Worm (Caenorhabditis elegans): ENCODE results near the gene F18E9.1.

Gene F18E9.1

ce11 chrX:8563663-8564450 lies 37.5 kb upstream of the F18E9.1 start:
- TF ChIP-seq nhr-43 (tag; optimal IDR thresholded peaks at IDR 0.05; ENCODE audit: poor library complexity, severe bottlenecking) (peak; percentile 4), elt-1 (tag; optimal IDR thresholded peaks at IDR 0.05) (peak; percentile 62), ceh-82 (tag; optimal IDR thresholded peaks at IDR 0.05) (no peak), ama-1 (optimal IDR thresholded peaks at IDR 0.05) (no peak), eor-1 (tag; optimal IDR thresholded peaks at IDR 0.05) (no peak), elt-3 (tag; optimal IDR thresholded peaks at IDR 0.05) (peak in 1 of 3 experiments; percentile 66), jun-1 (tag; optimal IDR thresholded peaks at IDR 0.05) (peak; percentile 49), elt-2 (tag; optimal IDR thresholded peaks at IDR 0.05) (peak; percentile 49), unc-62 (GFP tag; optimal IDR thresholded peaks at IDR 0.05) (no peak), pqm-1 (tag; optimal IDR thresholded peaks at IDR 0.05) (peak; percentile 60)

ce11 chrX:8564451-8564795 lies 36.9 kb upstream of the F18E9.1 start:
- TF ChIP-seq nhr-28 (tag; optimal IDR thresholded peaks at IDR 0.05) = no peak
- peak; percentile 89 for TF ChIP-seq pha-4 (tag; optimal IDR thresholded peaks at IDR 0.05)
- TF ChIP-seq elt-2 (tag; optimal IDR thresholded peaks at IDR 0.05) = peak; percentile 23

- TF ChIP-seq nhr-28 (tag; optimal IDR thresholded peaks at IDR 0.05) (no peak), eor-1 (tag; optimal IDR thresholded peaks at IDR 0.05) (no peak), unc-39 (tag; optimal IDR thresholded peaks at IDR 0.05) (no peak), unc-62 (GFP tag; optimal IDR thresholded peaks at IDR 0.05) (no peak), hmg-11 (tag; optimal IDR thresholded peaks at IDR 0.05) (peak; percentile 44), lin-15B (tag; optimal IDR thresholded peaks at IDR 0.05) (no peak), nhr-23 (tag; optimal IDR thresholded peaks at IDR 0.05) (peak; percentile 2), egl-5 (tag; optimal IDR thresholded peaks at IDR 0.05) (no peak), lin-39 (tag; optimal IDR thresholded peaks at IDR 0.05) (peak; percentile 67), nfya-1 (tag; optimal IDR thresholded peaks at IDR 0.05; ENCODE audit: insufficient read depth) (peak; percentile 84), nhr-76 (tag; optimal IDR thresholded peaks at IDR 0.05) (no peak), sea-2 (GFP tag; optimal IDR thresholded peaks at IDR 0.05) (peak; percentile 4), nhr-77 (tag; optimal IDR thresholded peaks at IDR 0.05) (no peak), nhr-43 (tag; optimal IDR thresholded peaks at IDR 0.05; ENCODE audit: poor library complexity, severe bottlenecking) (no peak)
These were observed 35.4 kb upstream of the F18E9.1 start for ce11 chrX:8565810-8566416.

- no peak for TF ChIP-seq mml-1 (tag; optimal IDR thresholded peaks at IDR 0.05)
- TF ChIP-seq snpc-4 (tag; optimal IDR thresholded peaks at IDR 0.05) = no peak
- TF ChIP-seq nhr-25 (tag; optimal IDR thresholded peaks at IDR 0.05) = no peak
- no peak for TF ChIP-seq tbx-2 (tag; optimal IDR thresholded peaks at IDR 0.05)
These were observed 34.8 kb upstream of the F18E9.1 start for ce11 chrX:8566521-8567032.

ce11 chrX:8567166-8567565 lies 34.2 kb upstream of the F18E9.1 start:
- TF ChIP-seq lin-39 (tag; optimal IDR thresholded peaks at IDR 0.05) (no peak), nhr-67 (tag; optimal IDR thresholded peaks at IDR 0.05) (no peak), elt-2 (tag; optimal IDR thresholded peaks at IDR 0.05) (peak; percentile 96), unc-62 (GFP tag; optimal IDR thresholded peaks at IDR 0.05) (peak; percentile 18), nhr-237 (tag; optimal IDR thresholded peaks at IDR 0.05) (no peak), ceh-16 (tag; optimal IDR thresholded peaks at IDR 0.05) (no peak), mdl-1 (tag; optimal IDR thresholded peaks at IDR 0.05) (no peak), lsy-12 (tag; optimal IDR thresholded peaks at IDR 0.05) (no peak), ztf-11 (tag; optimal IDR thresholded peaks at IDR 0.05) (no peak), elt-3 (tag; optimal IDR thresholded peaks at IDR 0.05) (peak in 1 of 3 experiments; percentile 6)
